Worm (Caenorhabditis elegans) whole organism, midembryonic: ENCODE measurements around the gene D1022.9.

Experiments
- flt-1 ChIP-seq: fragments of 200-800 bp; sonication (Bioruptor generic); IDR thresholded peaks from 2 replicates; pipeline ENCODE4 v1.3.6; 2022; ENCODE audit warnings: missing genetic modification characterization, missing compliant biosample characterization
- klf-2 ChIP-seq: fragments of 200-800 bp; sonication (Bioruptor generic); conservative IDR thresholded peaks from 2 replicates; pipeline ENCODE4 v1.3.6; 2022; ENCODE audit warnings: missing genetic modification reagents, missing genetic modification characterization, missing compliant biosample characterization
- med-1 ChIP-seq: sonication (generic microtip); optimal IDR thresholded peaks from 2 replicates; lab custom pipeline; 2017; ENCODE audit warnings: missing genetic modification characterization, mild to moderate bottlenecking, missing compliant biosample characterization, antibody characterized with exemption, missing genetic modification reagents; ENCODE audit not compliant: insufficient read depth
- ref-1 ChIP-seq: fragments of 200-800 bp; sonication (Bioruptor generic); conservative IDR thresholded peaks from 2 replicates; pipeline ENCODE4 v1.3.6; 2022; ENCODE audit warnings: missing genetic modification reagents, missing genetic modification characterization, missing compliant biosample characterization
- tab-1 ChIP-seq: fragments of 200-800 bp; sonication (Bioruptor generic); IDR thresholded peaks from 2 replicates; pipeline ENCODE4 v1.3.6; 2022; ENCODE audit warnings: missing genetic modification characterization, missing compliant biosample characterization
- ztf-23 ChIP-seq: fragments of 200-800 bp; sonication (Bioruptor generic); IDR thresholded peaks from 2 replicates; pipeline ENCODE4 v1.3.6; 2022; ENCODE audit warnings: missing genetic modification reagents, missing genetic modification characterization, missing compliant biosample characterization
- ztf-29 ChIP-seq: fragments of 200-800 bp; sonication (Bioruptor generic); IDR thresholded peaks from 2 replicates; pipeline ENCODE4 v1.3.6; 2022; ENCODE audit warnings: missing genetic modification reagents, missing genetic modification characterization, missing compliant biosample characterization

DNA sequence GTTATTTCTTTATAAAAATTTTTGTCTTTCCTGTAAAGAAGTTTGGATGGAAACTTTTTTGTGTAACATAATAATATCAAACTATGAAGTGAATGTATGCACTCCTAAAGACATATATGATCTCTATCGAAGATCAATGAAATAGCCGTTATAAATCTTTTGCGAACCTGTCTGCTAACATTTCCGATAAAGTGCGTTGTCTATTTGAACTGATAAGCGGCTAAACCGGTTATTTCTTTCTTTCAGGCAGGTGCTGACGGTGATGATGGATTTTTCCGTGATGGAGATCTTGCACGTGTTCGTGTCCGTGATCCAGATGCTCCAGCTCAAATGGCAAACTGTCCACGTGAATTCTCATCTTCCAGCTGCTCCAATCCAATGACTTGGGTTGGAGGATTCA lies 42.0 kb upstream of the D1022.9 start:
- TF ChIP-seq ztf-23 (no peak), ztf-29 (GFP tag; lab: Robert Waterston, UW) (no peak), flt-1 (GFP tag; lab: Robert Waterston, UW) (no peak), klf-2 (GFP tag; lab: Robert Waterston, UW) (no peak), tab-1 (no peak), med-1 (GFP tag; lab: Kevin White, UChicago) (no peak), ref-1 (no peak)
